Fruit fly (Drosophila melanogaster) whole organism, embryonic: ENCODE results near the gene CG6791.

Source experiments
- Atf6 ChIP-seq: fragments of 200-800 bp; sonication (Bioruptor generic); IDR thresholded peaks from 2 replicates; pipeline ENCODE4 v1.3.6; 2022; ENCODE audit warnings: missing biosample characterization, missing genetic modification characterization
- Awh ChIP-seq: fragments of 200-800 bp; sonication (Bioruptor generic); IDR thresholded peaks from 2 replicates; pipeline ENCODE4, ENCODE4 v1.3.6; 2022; ENCODE audit warnings: missing biosample characterization, missing genetic modification characterization
- CG10431 ChIP-seq: fragments of 200-800 bp; sonication (Bioruptor generic); optimal IDR thresholded peaks from 3 replicates; lab custom pipeline; 2018; ENCODE audit warnings: missing biosample characterization, mild to moderate bottlenecking, missing genetic modification characterization
- CG12071 ChIP-seq: fragments of 200-800 bp; sonication (Bioruptor generic); optimal IDR thresholded peaks from 3 replicates; lab custom pipeline; 2018; ENCODE audit warnings: missing biosample characterization, mild to moderate bottlenecking, missing genetic modification characterization
- CG12299 ChIP-seq: fragments of 200-800 bp; sonication (Bioruptor generic); optimal IDR thresholded peaks from 2 replicates; lab custom pipeline; 2018; ENCODE audit warnings: missing biosample characterization, mild to moderate bottlenecking, missing genetic modification characterization
- CG16813 ChIP-seq: fragments of 200-800 bp; sonication (Bioruptor generic); IDR thresholded peaks from 3 replicates; pipeline ENCODE4 v1.3.6; 2022; ENCODE audit warnings: missing biosample characterization, missing genetic modification characterization; ENCODE audit not compliant: partially characterized antibody
- CG17359 ChIP-seq: fragments of 200-800 bp; sonication (Bioruptor generic); optimal IDR thresholded peaks from 3 replicates; lab custom pipeline; 2018; ENCODE audit warnings: missing biosample characterization, mild to moderate bottlenecking, missing genetic modification characterization, moderate library complexity
- CG17829 ChIP-seq: fragments of 200-800 bp; optimal IDR thresholded peaks from 2 replicates; lab custom pipeline; 2019; ENCODE audit warnings: missing biosample characterization, mild to moderate bottlenecking, missing genetic modification characterization, moderate library complexity
- CG17912 ChIP-seq: fragments of 200-800 bp; sonication (Bioruptor generic); optimal IDR thresholded peaks from 2 replicates; lab custom pipeline; 2018; ENCODE audit warnings: missing biosample characterization, mild to moderate bottlenecking, missing genetic modification characterization
- CG2678 ChIP-seq: fragments of 200-800 bp; sonication (Bioruptor generic); optimal IDR thresholded peaks from 3 replicates; lab custom pipeline; 2019; ENCODE audit warnings: missing biosample characterization, mild to moderate bottlenecking, missing genetic modification characterization, moderate library complexity
- CG32772 ChIP-seq: fragments of 200-800 bp; sonication (Bioruptor generic); IDR thresholded peaks from 2 replicates; pipeline ENCODE4 v1.3.6; 2022; ENCODE audit warnings: missing biosample characterization, missing genetic modification characterization
- CG3838 ChIP-seq: fragments of 200-800 bp; sonication (Bioruptor generic); optimal IDR thresholded peaks from 3 replicates; lab custom pipeline; 2016; ENCODE audit warnings: missing biosample characterization, missing genetic modification characterization
- CG4282 ChIP-seq: fragments of 200-800 bp; sonication (Bioruptor generic); optimal IDR thresholded peaks from 2 replicates; lab custom pipeline; 2016; ENCODE audit warnings: missing biosample characterization, missing genetic modification characterization
- CG4820 ChIP-seq: fragments of 200-800 bp; sonication (Bioruptor generic); optimal IDR thresholded peaks from 3 replicates; lab custom pipeline; 2016; ENCODE audit warnings: missing biosample characterization, missing genetic modification characterization
- CG6683 ChIP-seq: fragments of 200-800 bp; sonication (Bioruptor generic); optimal IDR thresholded peaks from 2 replicates; lab custom pipeline; 2017; ENCODE audit warnings: missing biosample characterization, mild to moderate bottlenecking, missing genetic modification characterization, missing genetic modification reagents
- CG7357 ChIP-seq: fragments of 200-800 bp; sonication (Bioruptor generic); IDR thresholded peaks from 3 replicates; pipeline ENCODE4 v1.3.6; 2022; ENCODE audit warnings: missing biosample characterization, missing genetic modification characterization
- CG7745 ChIP-seq: fragments of 200-800 bp; sonication (Bioruptor generic); optimal IDR thresholded peaks from 2 replicates; lab custom pipeline; 2018; ENCODE audit warnings: missing biosample characterization, mild to moderate bottlenecking, missing genetic modification characterization, moderate library complexity
- CG7786 ChIP-seq: fragments of 200-800 bp; sonication (Bioruptor generic); optimal IDR thresholded peaks from 2 replicates; lab custom pipeline; 2016; ENCODE audit warnings: missing biosample characterization, missing genetic modification characterization
- CG7928 ChIP-seq: fragments of 200-800 bp; sonication (Bioruptor generic); optimal IDR thresholded peaks from 2 replicates; lab custom pipeline; 2017; ENCODE audit warnings: missing biosample characterization, mild to moderate bottlenecking, missing genetic modification characterization
- Dfd ChIP-seq, 2 experiments: fragments of >200 bp; optimal IDR thresholded peaks; 2 replicates each; lab custom pipeline; 2017; ENCODE audit warnings: missing biosample characterization in 2 of 2, missing genetic modification characterization in 2 of 2
- Doc2 ChIP-seq: fragments of 200-800 bp; sonication (Bioruptor generic); IDR thresholded peaks from 2 replicates; pipeline ENCODE4 v1.3.6; 2022; ENCODE audit warnings: missing biosample characterization, missing genetic modification characterization
- ERR ChIP-seq: fragments of 200-800 bp; sonication (Bioruptor generic); optimal IDR thresholded peaks from 2 replicates; lab custom pipeline; 2016; ENCODE audit warnings: missing biosample characterization, missing genetic modification characterization
- Fer1 ChIP-seq: fragments of 200-800 bp; sonication (Bioruptor generic); optimal IDR thresholded peaks from 2 replicates; lab custom pipeline; 2017; ENCODE audit warnings: missing biosample characterization, mild to moderate bottlenecking, missing genetic modification characterization
- Hmx ChIP-seq: fragments of 200-800 bp; sonication (Bioruptor generic); optimal IDR thresholded peaks from 2 replicates; lab custom pipeline; 2016; ENCODE audit warnings: missing biosample characterization, missing genetic modification characterization
- Hr3 ChIP-seq: fragments of 200-800 bp; sonication (Bioruptor generic); optimal IDR thresholded peaks from 3 replicates; lab custom pipeline; 2016; ENCODE audit warnings: missing biosample characterization, missing genetic modification characterization
- Hr39 ChIP-seq: fragments of >200 bp; optimal IDR thresholded peaks from 2 replicates; lab custom pipeline; 2017
- Jarid2 ChIP-seq: fragments of 200-800 bp; sonication (Bioruptor generic); optimal IDR thresholded peaks from 3 replicates; lab custom pipeline; 2017; ENCODE audit warnings: mild to moderate bottlenecking, missing biosample characterization, missing genetic modification reagents, missing genetic modification characterization
- Myb ChIP-seq: fragments of 200-800 bp; sonication (Bioruptor generic); optimal IDR thresholded peaks from 2 replicates; lab custom pipeline; 2016; ENCODE audit warnings: missing biosample characterization, missing genetic modification characterization
- NC2β ChIP-seq: fragments of 200-800 bp; sonication (Bioruptor generic); optimal IDR thresholded peaks from 2 replicates; lab custom pipeline; 2016; ENCODE audit warnings: missing biosample characterization, missing genetic modification characterization
- Ssrp ChIP-seq: fragments of 200-800 bp; sonication (Bioruptor generic); optimal IDR thresholded peaks from 2 replicates; lab custom pipeline; 2018; ENCODE audit warnings: missing biosample characterization, mild to moderate bottlenecking, missing genetic modification characterization, moderate library complexity
- ap ChIP-seq: fragments of 200-800 bp; sonication (Bioruptor generic); IDR thresholded peaks from 2 replicates; pipeline ENCODE4 v1.3.6; 2022; ENCODE audit warnings: missing biosample characterization, missing genetic modification characterization
- crp ChIP-seq, 2 experiments: fragments of 200-800 bp; sonication (Bioruptor generic); optimal IDR thresholded peaks; 2 replicates in 1 of 2; 3 replicates in 1 of 2; lab custom pipeline; 2017; ENCODE audit warnings: missing biosample characterization in 2 of 2, missing genetic modification characterization in 2 of 2, mild to moderate bottlenecking in 1 of 2, moderate library complexity in 1 of 2
- cwo ChIP-seq: fragments of 200-800 bp; sonication (Bioruptor generic); optimal IDR thresholded peaks from 3 replicates; lab custom pipeline; 2017; ENCODE audit warnings: missing biosample characterization, missing genetic modification characterization, mild to moderate bottlenecking, moderate library complexity, missing genetic modification reagents
- dati ChIP-seq: fragments of 200-800 bp; sonication (Bioruptor generic); IDR thresholded peaks from 2 replicates; pipeline ENCODE4 v1.3.6; 2022; ENCODE audit warnings: missing biosample characterization, missing genetic modification characterization
- en ChIP-seq: fragments of 200-800 bp; sonication (Bioruptor generic); optimal IDR thresholded peaks from 2 replicates; lab custom pipeline; 2016; ENCODE audit warnings: missing biosample characterization, missing genetic modification characterization
- esg ChIP-seq: fragments of 200-800 bp; sonication (Bioruptor generic); conservative IDR thresholded peaks from 2 replicates; pipeline ENCODE4 v1.3.6; 2022; ENCODE audit warnings: missing biosample characterization, missing genetic modification characterization
- eyg ChIP-seq: fragments of 200-800 bp; sonication (Bioruptor generic); optimal IDR thresholded peaks from 3 replicates; lab custom pipeline; 2016; ENCODE audit warnings: missing biosample characterization, missing genetic modification characterization
- fd102C ChIP-seq: fragments of 200-800 bp; sonication (Bioruptor generic); optimal IDR thresholded peaks from 2 replicates; lab custom pipeline; 2018; ENCODE audit warnings: missing biosample characterization, mild to moderate bottlenecking, missing genetic modification characterization, moderate library complexity
- fd64A ChIP-seq: fragments of 200-800 bp; sonication (Bioruptor generic); optimal IDR thresholded peaks from 3 replicates; lab custom pipeline; 2018; ENCODE audit warnings: missing biosample characterization, mild to moderate bottlenecking, missing genetic modification characterization
- ftz-f1 ChIP-seq: fragments of 200-800 bp; sonication (Bioruptor generic); optimal IDR thresholded peaks from 2 replicates; lab custom pipeline; 2016; ENCODE audit warnings: missing biosample characterization, missing genetic modification characterization
- ken ChIP-seq: fragments of 200-800 bp; sonication (Bioruptor generic); IDR thresholded peaks from 3 replicates; pipeline ENCODE4 v1.3.6; 2022; ENCODE audit warnings: missing biosample characterization, missing genetic modification characterization
- lbe ChIP-seq: fragments of 200-800 bp; sonication (Bioruptor generic); optimal IDR thresholded peaks from 2 replicates; lab custom pipeline; 2016; ENCODE audit warnings: missing biosample characterization, mild to moderate bottlenecking, missing genetic modification characterization
- mld ChIP-seq: fragments of 200-800 bp; sonication (Bioruptor generic); IDR thresholded peaks from 3 replicates; pipeline ENCODE4 v1.3.6; 2022; ENCODE audit warnings: missing biosample characterization, missing genetic modification characterization; ENCODE audit not compliant: partially characterized antibody
- nmo ChIP-seq: fragments of 200-800 bp; sonication (Bioruptor generic); optimal IDR thresholded peaks from 2 replicates; lab custom pipeline; 2018; ENCODE audit warnings: missing biosample characterization, mild to moderate bottlenecking, missing genetic modification characterization, moderate library complexity
- oc ChIP-seq: fragments of 200-800 bp; sonication (Bioruptor generic); optimal IDR thresholded peaks from 2 replicates; lab custom pipeline; 2018; ENCODE audit warnings: missing biosample characterization, mild to moderate bottlenecking, missing genetic modification characterization, moderate library complexity
- ranshi ChIP-seq: fragments of 200-800 bp; sonication (Bioruptor generic); IDR thresholded peaks from 2 replicates; pipeline ENCODE4 v1.3.6; 2022; ENCODE audit warnings: missing biosample characterization, missing genetic modification characterization
- scrt ChIP-seq: fragments of 200-800 bp; sonication (Bioruptor generic); optimal IDR thresholded peaks from 2 replicates; lab custom pipeline; 2018; ENCODE audit warnings: missing biosample characterization, mild to moderate bottlenecking, missing genetic modification characterization, moderate library complexity
- slp2 ChIP-seq: fragments of 200-800 bp; sonication (Bioruptor generic); optimal IDR thresholded peaks from 2 replicates; lab custom pipeline; 2016; ENCODE audit warnings: missing biosample characterization, missing genetic modification characterization
- sr ChIP-seq: fragments of 200-800 bp; sonication (Bioruptor generic); IDR thresholded peaks from 3 replicates; pipeline ENCODE4 v1.3.6; 2022; ENCODE audit warnings: missing biosample characterization, missing genetic modification characterization
- tna ChIP-seq: fragments of 200-800 bp; sonication (Bioruptor generic); IDR thresholded peaks from 2 replicates; pipeline ENCODE4 v1.3.6; 2022; ENCODE audit warnings: missing biosample characterization, missing genetic modification characterization; ENCODE audit not compliant: partially characterized antibody
- vnd ChIP-seq: fragments of 200-800 bp; sonication (Bioruptor generic); IDR thresholded peaks from 3 replicates; pipeline ENCODE4 v1.3.6; 2022; ENCODE audit warnings: missing biosample characterization, missing genetic modification characterization; ENCODE audit not compliant: partially characterized antibody
- wdn ChIP-seq: fragments of 200-800 bp; sonication (Bioruptor generic); IDR thresholded peaks from 2 replicates; pipeline ENCODE4 v1.3.6; 2022; ENCODE audit warnings: missing biosample characterization, missing genetic modification characterization

Gene CG6791

dm6 chr3R:11617363-11617762, 27.4 kb upstream of the CG6791 start (continued):
- TF ChIP-seq eyg (GFP tag; lab: Kevin White, UChicago) = no peak
- no peak for TF ChIP-seq wdn (GFP tag; lab: Robert Waterston, UW)
- TF ChIP-seq CG16813 = no peak
- TF ChIP-seq ranshi (GFP tag; lab: Robert Waterston, UW) = no peak
- peak; percentile 35 for TF ChIP-seq CG2678
- no peak for TF ChIP-seq sr (GFP tag; lab: Robert Waterston, UW)
- no peak for TF ChIP-seq mld (GFP tag; lab: Robert Waterston, UW)
- TF ChIP-seq tna (GFP tag; lab: Robert Waterston, UW) = no peak
- no peak for TF ChIP-seq esg (GFP tag; lab: Robert Waterston, UW)
- TF ChIP-seq Hmx (GFP tag; lab: Kevin White, UChicago) = no peak
- peak; percentile 40; the same call in 1 of the 3 replicates for TF ChIP-seq CG7357 (GFP tag; lab: Robert Waterston, UW)
- no peak for TF ChIP-seq CG3838 (GFP tag; lab: Kevin White, UChicago)
- peak; percentile 60 for TF ChIP-seq nmo (GFP tag; lab: Kevin White, UChicago)
- TF ChIP-seq Jarid2 (GFP tag; lab: Kevin White, UChicago) = no peak
- no peak for TF ChIP-seq NC2β
- TF ChIP-seq Hr39 (lab: Kevin White, UChicago) = no peak
- no peak for TF ChIP-seq CG32772 (GFP tag; lab: Robert Waterston, UW)
- no peak for TF ChIP-seq CG7745 (tag; lab: Kevin White, UChicago)
- TF ChIP-seq CG17829 = peak; percentile 72
- TF ChIP-seq CG10431 (GFP tag; lab: Kevin White, UChicago) = peak; percentile 26
- TF ChIP-seq CG17912 (GFP tag; lab: Kevin White, UChicago) = no peak
- no peak for TF ChIP-seq ERR (GFP tag; lab: Kevin White, UChicago)
- TF ChIP-seq dati (GFP tag; lab: Robert Waterston, UW) = no peak
- TF ChIP-seq lbe = no peak
- TF ChIP-seq Atf6 (GFP tag; lab: Robert Waterston, UW) = no peak
- TF ChIP-seq CG6683 (GFP tag; lab: Kevin White, UChicago) = no peak
- TF ChIP-seq ap = no peak
- no peak for TF ChIP-seq slp2 (GFP tag; lab: Kevin White, UChicago)
- TF ChIP-seq cwo (GFP tag; lab: Kevin White, UChicago) = no peak
- TF ChIP-seq CG12299 = no peak
- no peak for TF ChIP-seq Hr3 (GFP tag; lab: Kevin White, UChicago)
- no peak for TF ChIP-seq CG7786 (GFP tag; lab: Kevin White, UChicago)
- no peak for TF ChIP-seq ftz-f1 (GFP tag; lab: Kevin White, UChicago)
- TF ChIP-seq Awh (GFP tag; lab: Robert Waterston, UW) = no peak
- TF ChIP-seq Doc2 (GFP tag; lab: Robert Waterston, UW) = no peak
- no peak for TF ChIP-seq vnd
- TF ChIP-seq crp (GFP tag; optimal IDR thresholded peaks at IDR 0.05; lab: Kevin White, UChicago) = no peak
- no peak for TF ChIP-seq ken (GFP tag; lab: Robert Waterston, UW)
- no peak for TF ChIP-seq Myb (GFP tag; lab: Kevin White, UChicago)
- no peak for TF ChIP-seq fd102C (GFP tag; lab: Kevin White, UChicago)
- TF ChIP-seq CG4820 (GFP tag; lab: Kevin White, UChicago) = peak; percentile 44
- TF ChIP-seq Fer1 (GFP tag; lab: Kevin White, UChicago) = no peak
- no peak for TF ChIP-seq CG7928 (GFP tag; lab: Kevin White, UChicago)
- TF ChIP-seq CG17359 (tag; lab: Kevin White, UChicago) = peak; percentile 4
- TF ChIP-seq fd64A (GFP tag; lab: Kevin White, UChicago) = no peak
- no peak for TF ChIP-seq en (GFP tag; lab: Kevin White, UChicago)
- TF ChIP-seq CG12071 (GFP tag; lab: Kevin White, UChicago) = no peak
- no peak for TF ChIP-seq scrt (GFP tag; lab: Kevin White, UChicago)
- peak; percentile 45 for TF ChIP-seq Ssrp (tag; lab: Kevin White, UChicago)
- no peak for TF ChIP-seq CG4282 (GFP tag; lab: Kevin White, UChicago)
- TF ChIP-seq Dfd (GFP tag; optimal IDR thresholded peaks at IDR 0.05; lab: Kevin White, UChicago) = no peak
- TF ChIP-seq oc (tag; lab: Kevin White, UChicago) = peak; percentile 39
